Fruit fly (Drosophila melanogaster): ENCODE results near the gene Myc.

The Myc gene

dm6 chrX:3360437-3361075 lies 12.4 kb upstream of the Myc start (continued):
- TF ChIP-seq pita (GFP tag; optimal IDR thresholded peaks at IDR 0.05) = no peak
- TF ChIP-seq org-1 (GFP tag; optimal IDR thresholded peaks at IDR 0.05) = peak; percentile 57
- TF ChIP-seq seq (GFP tag; IDR thresholded peaks at IDR 0.05) = peak; percentile 66; the same call in 1 of the 2 replicates
- no peak for TF ChIP-seq Vsx1 (GFP tag; optimal IDR thresholded peaks at IDR 0.05)
- peak; percentile 68 for TF ChIP-seq Sox102F (GFP tag; optimal IDR thresholded peaks at IDR 0.05)
- TF ChIP-seq wor (GFP tag; IDR thresholded peaks at IDR 0.05) = 0 out of 2 replicates have a peak, but pooled peaks have one; percentile 17
- TF ChIP-seq hth (optimal IDR thresholded peaks at IDR 0.05) = no peak
- no peak for TF ChIP-seq ash1 (GFP tag; optimal IDR thresholded peaks at IDR 0.05)
- TF ChIP-seq HLH3B (GFP tag; IDR thresholded peaks at IDR 0.05) = no peak; the same call in 1 of the 2 replicates
- no peak for TF ChIP-seq Hey (tag; optimal IDR thresholded peaks at IDR 0.05)
- TF ChIP-seq ham (GFP tag; IDR thresholded peaks at IDR 0.05) = no peak
- TF ChIP-seq Blimp-1 (GFP tag; optimal IDR thresholded peaks at IDR 0.05) = peak; percentile 50
- peak; percentile 42 for TF ChIP-seq NC2α (GFP tag; optimal IDR thresholded peaks at IDR 0.05)
- TF ChIP-seq CG34224 (GFP tag; IDR thresholded peaks at IDR 0.05; ENCODE audit: partially characterized antibody) = no peak
- TF ChIP-seq vfl (GFP tag; optimal IDR thresholded peaks at IDR 0.05) = peak; percentile 64
- peak; percentile 48 for TF ChIP-seq ATbp (GFP tag; optimal IDR thresholded peaks at IDR 0.05)
- peak; percentile 43 for TF ChIP-seq CG11398 (GFP tag; optimal IDR thresholded peaks at IDR 0.05)
- peak; percentile 45 for TF ChIP-seq CG34376 (GFP tag; optimal IDR thresholded peaks at IDR 0.05)
- TF ChIP-seq CG7745 (tag; optimal IDR thresholded peaks at IDR 0.05) = no peak
- peak; percentile 38 for TF ChIP-seq CG16863 (GFP tag; optimal IDR thresholded peaks at IDR 0.05)
- peak; percentile 16 for TF ChIP-seq CG18476 (GFP tag; optimal IDR thresholded peaks at IDR 0.05)
- peak; percentile 71 for TF ChIP-seq bab2 (GFP tag; optimal IDR thresholded peaks at IDR 0.05)
- no peak for TF ChIP-seq ssp (GFP tag; IDR thresholded peaks at IDR 0.05)
- TF ChIP-seq usp (GFP tag; optimal IDR thresholded peaks at IDR 0.05) = no peak
- no peak for TF ChIP-seq CG8290 (GFP tag; optimal IDR thresholded peaks at IDR 0.05)
- TF ChIP-seq CG8290 (tag; optimal IDR thresholded peaks at IDR 0.05) = peak in 1 of 2 experiments; percentile 54
- peak; percentile 15 for TF ChIP-seq ERR (GFP tag; optimal IDR thresholded peaks at IDR 0.05)
- peak; percentile 20 for TF ChIP-seq HmgZ (tag; optimal IDR thresholded peaks at IDR 0.05)
- TF ChIP-seq dysf (GFP tag; IDR thresholded peaks at IDR 0.05) = peak; percentile 73; the same call in 2 of the 3 replicates
- TF ChIP-seq Bteb2 (GFP tag; optimal IDR thresholded peaks at IDR 0.05) = peak; percentile 78
- TF ChIP-seq Asciz (GFP tag; optimal IDR thresholded peaks at IDR 0.05) = peak; percentile 43
- TF ChIP-seq tll (GFP tag; optimal IDR thresholded peaks at IDR 0.05) = no peak
- peak; percentile 66 for TF ChIP-seq Fer1 (GFP tag; optimal IDR thresholded peaks at IDR 0.05)
- no peak for TF ChIP-seq gcm2 (GFP tag; optimal IDR thresholded peaks at IDR 0.05)
- peak; percentile 33 for TF ChIP-seq CG12299 (tag; optimal IDR thresholded peaks at IDR 0.05)
- peak; percentile 68 for TF ChIP-seq tx (GFP tag; optimal IDR thresholded peaks at IDR 0.05)
- TF ChIP-seq CG8478 (optimal IDR thresholded peaks at IDR 0.05) = no peak
- TF ChIP-seq CG2129 (GFP tag; IDR thresholded peaks at IDR 0.05; ENCODE audit: partially characterized antibody) = no peak
- TF ChIP-seq mam (GFP tag; optimal IDR thresholded peaks at IDR 0.05) = peak; percentile 80
- TF ChIP-seq zen (tag; optimal IDR thresholded peaks at IDR 0.05) = no peak
- TF ChIP-seq CG12744 (GFP tag; optimal IDR thresholded peaks at IDR 0.05) = peak; percentile 33
- no peak for TF ChIP-seq Poxn (GFP tag; IDR thresholded peaks at IDR 0.05)
- no peak for TF ChIP-seq Dp (GFP tag; optimal IDR thresholded peaks at IDR 0.05)
- peak; percentile 81 for TF ChIP-seq CG17361 (GFP tag; IDR thresholded peaks at IDR 0.05)
- TF ChIP-seq Ets65A (GFP tag) = peak; percentile 89
- no peak for TF ChIP-seq chm (GFP tag; IDR thresholded peaks at IDR 0.05)
- peak; percentile 34 for TF ChIP-seq tin (GFP tag; optimal IDR thresholded peaks at IDR 0.05)
- TF ChIP-seq sc (optimal IDR thresholded peaks at IDR 0.05) = no peak
- peak; percentile 25 for TF ChIP-seq sc (GFP tag; optimal IDR thresholded peaks at IDR 0.05)
- peak; percentile 62 for TF ChIP-seq CG1233 (GFP tag; optimal IDR thresholded peaks at IDR 0.05)
- TF ChIP-seq YL-1 (GFP tag; optimal IDR thresholded peaks at IDR 0.05) = no peak
- TF ChIP-seq chif (GFP tag; optimal IDR thresholded peaks at IDR 0.05) = peak; percentile 55 to 63
